Worm (Caenorhabditis elegans) whole organism, young adult: ENCODE data around the gene nhr-36.

Experiments used
- C17E4.6 ChIP-seq: fragments of 200-800 bp; sonication (Bioruptor generic); IDR thresholded peaks from 2 replicates; pipeline ENCODE4 v1.3.6; 2022; ENCODE audit warnings: missing genetic modification reagents, missing genetic modification characterization, missing compliant biosample characterization
- F55B11.4 ChIP-seq: sonication (generic microtip); optimal IDR thresholded peaks from 2 replicates; lab custom pipeline; 2016; ENCODE audit warnings: missing compliant biosample characterization, missing genetic modification characterization, borderline replicate concordance; ENCODE audit not compliant: insufficient read depth
- F57A8.1 ChIP-seq: fragments of 200-800 bp; sonication (Bioruptor generic); optimal IDR thresholded peaks from 2 replicates; lab custom pipeline; 2018; ENCODE audit warnings: mild to moderate bottlenecking, missing genetic modification characterization, moderate library complexity, missing compliant biosample characterization
- ama-1 ChIP-seq, 3 experiments: fragments of 150-350 bp in 1 of 3; sonication (generic microtip) in 2 of 3; optimal IDR thresholded peaks; 2 replicates each; lab custom pipeline; 2014 to 2018; ENCODE audit warnings: missing biosample characterization in 2 of 3, missing genetic modification characterization in 2 of 3, missing genetic modification reagents in 2 of 3
- aptf-3 ChIP-seq: fragments of 200-800 bp; sonication (Bioruptor generic); IDR thresholded peaks from 2 replicates; pipeline ENCODE4 v1.3.6; 2022; ENCODE audit warnings: missing genetic modification characterization, missing compliant biosample characterization
- bed-1 ChIP-seq: fragments of 200-800 bp; sonication (Bioruptor generic); IDR thresholded peaks from 2 replicates; pipeline ENCODE4 v1.3.6; 2022; ENCODE audit warnings: missing genetic modification reagents, missing genetic modification characterization, missing compliant biosample characterization
- bed-2 ChIP-seq: fragments of 200-800 bp; sonication (Bioruptor generic); IDR thresholded peaks from 2 replicates; pipeline ENCODE4 v1.3.6; 2022; ENCODE audit warnings: missing genetic modification reagents, missing genetic modification characterization, missing compliant biosample characterization
- ekl-4 ChIP-seq: fragments of 200-800 bp; sonication (Bioruptor generic); IDR thresholded peaks from 2 replicates; pipeline ENCODE4 v1.3.6; 2022; ENCODE audit warnings: missing genetic modification reagents, missing genetic modification characterization, missing compliant biosample characterization
- pha-4 ChIP-seq: fragments of 150-350 bp; sonication (generic microtip); optimal IDR thresholded peaks from 2 replicates; lab custom pipeline; 2014; ENCODE audit warnings: missing biosample characterization, missing genetic modification reagents, missing genetic modification characterization
- rpc-1 ChIP-seq, 2 experiments: fragments of 150-350 bp in 1 of 2; sonication (generic microtip) in 1 of 2; optimal IDR thresholded peaks; 2 replicates each; lab custom pipeline; 2014 to 2018; ENCODE audit warnings: missing biosample characterization in 1 of 2, missing genetic modification characterization in 1 of 2, missing genetic modification reagents in 1 of 2, missing genotype in 1 of 2
- sdz-38 ChIP-seq: sonication (generic microtip); optimal IDR thresholded peaks from 2 replicates; lab custom pipeline; 2016; ENCODE audit warnings: missing genotype, missing genetic modification characterization, missing compliant biosample characterization
- unc-62 ChIP-seq: fragments of 150-350 bp; optimal IDR thresholded peaks from 2 replicates; lab custom pipeline; 2014; ENCODE audit warnings: missing biosample characterization, missing genetic modification reagents, missing genetic modification characterization
- zfh-2 ChIP-seq: fragments of 200-800 bp; sonication (Bioruptor generic); conservative IDR thresholded peaks from 2 replicates; pipeline ENCODE4 v1.3.6; 2022; ENCODE audit warnings: missing genetic modification reagents, missing genetic modification characterization, missing compliant biosample characterization

DNA sequence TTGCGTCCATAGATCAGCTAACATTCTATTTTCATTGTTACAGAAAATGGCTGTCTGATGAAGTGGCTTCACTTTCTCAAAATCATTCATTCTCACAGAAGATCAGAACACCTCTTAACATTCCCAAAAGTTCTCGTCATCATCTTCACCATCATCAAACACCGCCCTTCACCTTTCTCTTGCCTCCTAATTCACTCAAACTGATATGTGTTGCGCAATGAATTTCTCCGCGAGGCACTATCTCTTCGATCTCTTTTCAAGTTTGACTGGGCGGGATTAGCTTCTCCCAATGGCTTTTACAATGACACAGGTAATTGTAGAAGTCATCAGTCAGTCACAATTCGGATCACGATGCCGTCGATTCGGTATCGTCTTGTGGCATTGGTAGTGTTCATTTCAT lies 39.8 kb downstream of the nhr-36 start, which contains the start of gene grd-6:
- TF ChIP-seq F55B11.4 (tag; lab: Kevin White, UChicago) (no peak), pha-4 (tag; lab: Kevin White, UChicago) (no peak), zfh-2 (no peak), bed-1 (GFP tag; lab: Robert Waterston, UW) (no peak), sdz-38 (tag; lab: Kevin White, UChicago) (no peak), rpc-1 (optimal IDR thresholded peaks at IDR 0.05; lab: Kevin White, UChicago) (no peak), rpc-1 (tag; optimal IDR thresholded peaks at IDR 0.05; lab: Kevin White, UChicago) (no peak), ekl-4 (GFP tag; lab: Robert Waterston, UW) (no peak), C17E4.6 (GFP tag; lab: Robert Waterston, UW) (no peak), aptf-3 (GFP tag; lab: Robert Waterston, UW) (no peak), F57A8.1 (GFP tag; lab: Kevin White, UChicago) (no peak), unc-62 (GFP tag; lab: Kevin White, UChicago) (no peak), bed-2 (GFP tag; lab: Robert Waterston, UW) (no peak), ama-1 (optimal IDR thresholded peaks at IDR 0.05; lab: Kevin White, UChicago) (no peak), ama-1 (GFP tag; optimal IDR thresholded peaks at IDR 0.05; lab: Kevin White, UChicago) (no peak)
